Worm (Caenorhabditis elegans) whole organism, L1 larva: ENCODE data around the gene Y50D4A.6.

Experiments used
- aha-1 ChIP-seq: fragments of 150-350 bp; optimal IDR thresholded peaks from 2 replicates; lab custom pipeline; 2014; ENCODE audit warnings: missing biosample characterization, missing genetic modification characterization
- ama-1 ChIP-seq: fragments of 150-350 bp; optimal IDR thresholded peaks from 2 replicates; lab custom pipeline; 2014
- ceh-82 ChIP-seq, 3 experiments: fragments of 150-350 bp in 1 of 3; sonication (generic microtip) in 2 of 3; optimal IDR thresholded peaks; 2 replicates each; lab custom pipeline; 2014 to 2017; ENCODE audit warnings: missing biosample characterization in 3 of 3, missing genetic modification characterization in 3 of 3
- ceh-88 ChIP-seq: fragments of 200-800 bp; sonication (Bioruptor generic); IDR thresholded peaks from 2 replicates; pipeline ENCODE4 v1.3.6; 2022; ENCODE audit warnings: missing genetic modification characterization, missing compliant biosample characterization
- elt-2 ChIP-seq: sonication (generic microtip); optimal IDR thresholded peaks from 2 replicates; lab custom pipeline; 2016; ENCODE audit warnings: missing genetic modification characterization, mild to moderate bottlenecking, inconsistent platforms, missing compliant biosample characterization, missing genetic modification reagents
- fkh-8 ChIP-seq: sonication (generic microtip); optimal IDR thresholded peaks from 2 replicates; lab custom pipeline; 2016; ENCODE audit warnings: mild to moderate bottlenecking, missing genetic modification characterization, missing compliant biosample characterization
- hlh-17 ChIP-seq: fragments of 200-800 bp; sonication (Bioruptor generic); optimal IDR thresholded peaks from 2 replicates; lab custom pipeline; 2018; ENCODE audit warnings: missing genetic modification characterization, mild to moderate bottlenecking, missing compliant biosample characterization, moderate library complexity, borderline replicate concordance
- isw-1 ChIP-seq: fragments of 200-800 bp; sonication (Bioruptor generic); IDR thresholded peaks from 2 replicates; pipeline ENCODE4 v1.3.6; 2022; ENCODE audit warnings: missing genetic modification characterization, missing compliant biosample characterization
- lin-15B ChIP-seq: fragments of 150-350 bp; sonication (generic microtip); optimal IDR thresholded peaks from 3 replicates; lab custom pipeline; 2014; ENCODE audit warnings: missing biosample characterization, missing genetic modification characterization
- nhr-11 ChIP-seq: fragments of 150-350 bp; optimal IDR thresholded peaks from 2 replicates; lab custom pipeline; 2014; ENCODE audit warnings: missing biosample characterization, missing genetic modification characterization
- pqm-1 ChIP-seq: sonication (generic microtip); optimal IDR thresholded peaks from 3 replicates; lab custom pipeline; 2017; ENCODE audit warnings: missing biosample characterization, missing genetic modification characterization
- rnt-1 ChIP-seq: sonication (generic microtip); optimal IDR thresholded peaks from 2 replicates; lab custom pipeline; 2016; ENCODE audit warnings: mild to moderate bottlenecking, missing genetic modification characterization, moderate library complexity, missing compliant biosample characterization
- skn-1 ChIP-seq: fragments of 150-350 bp; optimal IDR thresholded peaks from 2 replicates; lab custom pipeline; 2014; ENCODE audit warnings: missing biosample characterization, missing genetic modification characterization
- ztf-11 ChIP-seq, 2 experiments: sonication (generic microtip); optimal IDR thresholded peaks; 2 replicates each; lab custom pipeline; 2016 to 2017; ENCODE audit warnings: missing genetic modification characterization in 2 of 2, missing biosample characterization in 1 of 2, missing compliant biosample characterization in 1 of 2

DNA sequence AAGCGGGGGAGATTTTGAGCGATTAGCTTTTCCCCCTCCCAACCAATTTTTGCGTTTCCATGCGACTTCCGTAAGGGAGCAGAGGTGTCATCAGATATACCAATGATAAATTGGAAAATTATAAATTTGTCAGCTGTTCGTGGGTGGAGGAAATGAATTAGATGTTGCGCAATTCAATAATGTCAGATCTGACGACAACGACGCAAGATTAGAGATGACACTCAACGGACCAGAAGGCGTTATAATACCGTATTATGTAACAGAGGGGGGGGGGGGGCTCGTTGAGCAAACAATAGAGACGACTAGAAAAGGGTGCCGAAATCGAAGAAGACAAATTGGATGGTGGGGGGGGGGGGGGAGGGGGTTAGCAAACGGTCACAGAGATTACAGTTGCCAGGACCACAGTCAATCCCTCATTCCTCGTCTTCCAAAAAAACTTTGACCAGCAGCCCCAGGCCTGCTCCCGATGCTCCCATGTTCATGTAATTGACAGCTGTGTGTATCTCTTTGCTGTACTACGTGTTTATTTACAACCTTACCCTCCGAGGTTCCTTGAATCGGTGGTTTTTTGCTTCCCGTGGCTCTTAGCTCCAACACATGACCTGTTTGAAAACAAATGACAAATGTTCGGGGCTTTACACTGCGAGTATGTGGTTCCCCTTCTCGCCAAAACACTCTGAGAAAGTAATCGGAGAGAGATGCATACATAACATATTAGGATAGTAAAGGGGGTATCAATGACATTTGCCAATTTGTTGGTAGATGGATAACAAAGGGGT is 30.0 kb upstream of the Y50D4A.6 start:
- TF ChIP-seq nhr-11 (tag; lab: Kevin White, UChicago), result no peak
- no peak for TF ChIP-seq elt-2 (tag; lab: Kevin White, UChicago)
- TF ChIP-seq ztf-11 (tag; optimal IDR thresholded peaks at IDR 0.05; lab: Kevin White, UChicago), result no peak
- no peak for TF ChIP-seq aha-1 (tag; lab: Kevin White, UChicago)
- no peak for TF ChIP-seq fkh-8 (tag; lab: Kevin White, UChicago)
- TF ChIP-seq lin-15B (tag; lab: Kevin White, UChicago), result no peak
- no peak for TF ChIP-seq skn-1 (tag; lab: Kevin White, UChicago)
- no peak for TF ChIP-seq ama-1 (lab: Kevin White, UChicago)
- no peak for TF ChIP-seq pqm-1 (tag; lab: Kevin White, UChicago)
- TF ChIP-seq hlh-17, result no peak
- TF ChIP-seq ceh-88 (GFP tag; lab: Robert Waterston, UW), result no peak
- TF ChIP-seq isw-1, result no peak
- no peak for TF ChIP-seq ceh-82 (tag; optimal IDR thresholded peaks at IDR 0.05; lab: Kevin White, UChicago)
- peak; percentile 71 for TF ChIP-seq rnt-1 (tag; lab: Kevin White, UChicago)
